Worm (Caenorhabditis elegans) whole organism, L1 larva: ENCODE measurements around the gene H37A05.4.
A peak's percentile ranks its signal among the peaks of the same experiment; 100 is the strongest.

Experiments used
- C04F5.9 ChIP-seq: sonication (generic microtip); optimal IDR thresholded peaks from 2 replicates; lab custom pipeline; 2016; ENCODE audit warnings: missing genetic modification characterization, missing compliant biosample characterization
- C16A3.4 ChIP-seq: fragments of 150-350 bp; optimal IDR thresholded peaks from 2 replicates; lab custom pipeline; 2014; ENCODE audit warnings: missing biosample characterization, missing genetic modification characterization
- C34B4.2 ChIP-seq: sonication (generic microtip); optimal IDR thresholded peaks from 2 replicates; lab custom pipeline; 2017; ENCODE audit warnings: mild to moderate bottlenecking, missing genetic modification characterization, missing compliant biosample characterization
- aha-1 ChIP-seq: fragments of 150-350 bp; optimal IDR thresholded peaks from 2 replicates; lab custom pipeline; 2014; ENCODE audit warnings: missing biosample characterization, missing genetic modification characterization
- aly-2 ChIP-seq: fragments of 150-350 bp; optimal IDR thresholded peaks from 2 replicates; lab custom pipeline; 2014; ENCODE audit warnings: missing biosample characterization, missing genetic modification characterization
- blmp-1 ChIP-seq: fragments of 150-350 bp; optimal IDR thresholded peaks from 2 replicates; lab custom pipeline; 2014; ENCODE audit warnings: missing biosample characterization, missing genetic modification characterization
- ceh-63 ChIP-seq: fragments of 200-800 bp; sonication (Bioruptor generic); optimal IDR thresholded peaks from 2 replicates; lab custom pipeline; 2018; ENCODE audit warnings: mild to moderate bottlenecking, missing genetic modification characterization, missing compliant biosample characterization
- ceh-8 ChIP-seq: fragments of 200-800 bp; sonication (Bioruptor generic); optimal IDR thresholded peaks from 2 replicates; lab custom pipeline; 2018; ENCODE audit warnings: mild to moderate bottlenecking, missing genetic modification characterization, moderate library complexity, missing compliant biosample characterization
- efl-1 ChIP-seq, 4 experiments: fragments of 150-350 bp; optimal IDR thresholded peaks in 3 of 4; peaks in 1 of 4; 1 replicate in 1 of 4; 2 replicates in 3 of 4; lab custom pipeline; 2014; ENCODE audit warnings: missing biosample characterization in 2 of 4, missing genetic modification characterization in 2 of 4, missing genetic modification reagents in 2 of 4
- efl-3 ChIP-seq: fragments of 200-800 bp; sonication (Bioruptor generic); optimal IDR thresholded peaks from 2 replicates; lab custom pipeline; 2018; ENCODE audit warnings: mild to moderate bottlenecking, missing genetic modification characterization, missing compliant biosample characterization
- elt-2 ChIP-seq: sonication (generic microtip); optimal IDR thresholded peaks from 2 replicates; lab custom pipeline; 2016; ENCODE audit warnings: missing genetic modification characterization, mild to moderate bottlenecking, inconsistent platforms, missing compliant biosample characterization, missing genetic modification reagents
- ets-5 ChIP-seq: fragments of 200-800 bp; sonication (Bioruptor generic); IDR thresholded peaks from 2 replicates; pipeline ENCODE4 v1.3.6; 2022; ENCODE audit warnings: missing genetic modification characterization, missing compliant biosample characterization
- fkh-10 ChIP-seq: sonication (generic microtip); optimal IDR thresholded peaks from 2 replicates; lab custom pipeline; 2017; ENCODE audit warnings: missing biosample characterization, missing genetic modification reagents, missing genetic modification characterization
- hlh-4 ChIP-seq: sonication (generic microtip); optimal IDR thresholded peaks from 2 replicates; lab custom pipeline; 2016; ENCODE audit warnings: mild to moderate bottlenecking, missing genetic modification characterization, missing compliant biosample characterization
- irx-1 ChIP-seq: sonication (generic microtip); optimal IDR thresholded peaks from 2 replicates; lab custom pipeline; 2016; ENCODE audit warnings: missing genetic modification characterization, missing compliant biosample characterization
- jun-1 ChIP-seq: fragments of 150-350 bp; optimal IDR thresholded peaks from 2 replicates; lab custom pipeline; 2014; ENCODE audit warnings: missing biosample characterization, missing genetic modification reagents, missing genetic modification characterization
- lin-14 ChIP-seq: fragments of 200-800 bp; sonication (Bioruptor generic); optimal IDR thresholded peaks from 2 replicates; lab custom pipeline; 2018; ENCODE audit warnings: mild to moderate bottlenecking, missing genetic modification characterization, moderate library complexity, missing compliant biosample characterization
- lin-39 ChIP-seq: fragments of 150-350 bp; optimal IDR thresholded peaks from 2 replicates; lab custom pipeline; 2014; ENCODE audit warnings: missing biosample characterization, missing genetic modification reagents, missing genetic modification characterization
- lir-3 ChIP-seq: sonication (generic microtip); optimal IDR thresholded peaks from 2 replicates; lab custom pipeline; 2016; ENCODE audit warnings: mild to moderate bottlenecking, missing genetic modification characterization, moderate library complexity, missing compliant biosample characterization; ENCODE audit not compliant: poor library complexity
- lsy-2 ChIP-seq, 2 experiments: fragments of 150-350 bp; optimal IDR thresholded peaks; 2 replicates each; lab custom pipeline; 2014; ENCODE audit warnings: missing biosample characterization in 2 of 2, missing genetic modification characterization in 2 of 2
- mab-9 ChIP-seq: fragments of 200-800 bp; sonication (Bioruptor generic); IDR thresholded peaks from 2 replicates; pipeline ENCODE4 v1.3.6; 2022; ENCODE audit warnings: missing genetic modification reagents, missing genetic modification characterization, missing compliant biosample characterization
- nhr-20 ChIP-seq: sonication (generic microtip); optimal IDR thresholded peaks from 2 replicates; lab custom pipeline; 2016; ENCODE audit warnings: mild to moderate bottlenecking, missing genetic modification characterization, missing compliant biosample characterization
- nhr-47 ChIP-seq: sonication (generic microtip); optimal IDR thresholded peaks from 2 replicates; lab custom pipeline; 2016; ENCODE audit warnings: mild to moderate bottlenecking, missing genetic modification characterization, moderate library complexity, missing compliant biosample characterization
- nhr-71 ChIP-seq: sonication (generic microtip); optimal IDR thresholded peaks from 2 replicates; lab custom pipeline; 2016; ENCODE audit warnings: mild to moderate bottlenecking, missing genetic modification characterization, moderate library complexity, missing compliant biosample characterization
- nhr-85 ChIP-seq: sonication (generic microtip); peaks from one replicate; lab custom pipeline; 2016; ENCODE audit warnings: missing genetic modification characterization, inconsistent platforms, missing compliant biosample characterization
- pag-3 ChIP-seq: sonication (generic microtip); optimal IDR thresholded peaks from 2 replicates; lab custom pipeline; 2017; ENCODE audit warnings: missing genetic modification characterization, mild to moderate bottlenecking, missing compliant biosample characterization, antibody characterized with exemption, borderline replicate concordance; ENCODE audit not compliant: insufficient read depth
- pax-3 ChIP-seq: fragments of 200-800 bp; sonication (Bioruptor generic); optimal IDR thresholded peaks from 2 replicates; lab custom pipeline; 2018; ENCODE audit warnings: mild to moderate bottlenecking, missing genetic modification characterization, moderate library complexity, missing compliant biosample characterization
- rnt-1 ChIP-seq: sonication (generic microtip); optimal IDR thresholded peaks from 2 replicates; lab custom pipeline; 2016; ENCODE audit warnings: mild to moderate bottlenecking, missing genetic modification characterization, moderate library complexity, missing compliant biosample characterization
- skn-1 ChIP-seq: fragments of 150-350 bp; optimal IDR thresholded peaks from 2 replicates; lab custom pipeline; 2014; ENCODE audit warnings: missing biosample characterization, missing genetic modification characterization
- snpc-4 ChIP-seq: fragments of 150-350 bp; optimal IDR thresholded peaks from 2 replicates; lab custom pipeline; 2014; ENCODE audit warnings: missing biosample characterization, missing genetic modification characterization
- snu-23 ChIP-seq: sonication (generic microtip); optimal IDR thresholded peaks from 2 replicates; lab custom pipeline; 2016; ENCODE audit warnings: missing genetic modification characterization, missing compliant biosample characterization
- sptf-1 ChIP-seq: fragments of 150-350 bp; optimal IDR thresholded peaks from 2 replicates; lab custom pipeline; 2014; ENCODE audit warnings: missing biosample characterization, missing genetic modification characterization
- sup-37 ChIP-seq: fragments of 200-800 bp; sonication (Bioruptor generic); optimal IDR thresholded peaks from 2 replicates; lab custom pipeline; 2018; ENCODE audit warnings: mild to moderate bottlenecking, missing genetic modification characterization, missing compliant biosample characterization
- unc-30 ChIP-seq: sonication (generic microtip); optimal IDR thresholded peaks from 2 replicates; lab custom pipeline; 2017; ENCODE audit warnings: missing biosample characterization, missing genetic modification characterization
- unc-86 ChIP-seq: sonication (generic microtip); optimal IDR thresholded peaks from 2 replicates; lab custom pipeline; 2016; ENCODE audit warnings: missing genetic modification characterization, missing compliant biosample characterization
- zip-4 ChIP-seq: fragments of 200-800 bp; sonication (Bioruptor generic); optimal IDR thresholded peaks from 2 replicates; lab custom pipeline; 2018; ENCODE audit warnings: mild to moderate bottlenecking, missing genetic modification characterization, moderate library complexity, missing compliant biosample characterization
- ztf-4 ChIP-seq: fragments of 150-350 bp; optimal IDR thresholded peaks from 2 replicates; lab custom pipeline; 2014; ENCODE audit warnings: missing biosample characterization, missing genetic modification characterization

The H37A05.4 gene

DNA sequence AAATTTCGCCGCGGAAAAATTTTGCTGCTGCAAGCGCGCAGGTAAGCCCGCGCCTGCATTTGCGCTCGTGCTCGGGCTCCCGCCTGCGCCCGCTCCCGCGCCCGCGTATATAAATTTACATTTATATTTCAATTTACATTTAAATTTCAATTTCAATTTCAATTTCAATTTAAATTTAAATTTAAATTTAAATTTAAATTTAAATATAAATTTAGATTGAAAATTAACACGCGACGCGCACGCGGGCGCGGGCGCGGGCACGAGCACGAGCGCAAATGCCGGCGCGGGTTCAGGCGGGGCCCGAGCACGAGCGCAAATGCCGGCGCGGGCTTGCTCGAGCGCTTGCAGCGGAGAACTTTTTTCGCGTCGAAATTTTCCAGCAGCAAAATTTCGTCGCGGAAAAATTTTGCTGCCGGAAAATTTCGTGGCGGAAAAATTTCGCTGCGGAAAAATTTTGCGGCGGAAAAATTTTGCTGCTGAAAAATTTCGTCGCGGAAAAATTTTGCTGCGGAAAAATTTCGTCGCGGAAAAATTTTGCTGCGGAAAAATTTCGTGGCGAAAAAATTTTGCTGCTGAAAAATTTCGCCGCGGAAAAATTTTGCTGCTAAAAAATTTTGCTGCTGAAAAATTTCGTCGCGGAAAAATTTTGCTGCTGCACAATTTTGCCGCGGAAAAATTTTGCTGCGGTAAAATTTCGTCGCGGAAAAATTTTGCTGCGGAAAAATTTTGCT, 3.6 kb downstream of the H37A05.4 start:
- TF ChIP-seq lin-39 (tag; lab: Kevin White, UChicago) (no peak), fkh-10 (no peak), mab-9 (GFP tag; lab: Robert Waterston, UW) (peak; percentile 72; the same call in 1 of the 2 replicates), sup-37 (no peak), ceh-8 (GFP tag; lab: Kevin White, UChicago) (peak; percentile 98), zip-4 (GFP tag; lab: Kevin White, UChicago) (no peak), C34B4.2 (tag; lab: Kevin White, UChicago) (no peak)

DNA sequence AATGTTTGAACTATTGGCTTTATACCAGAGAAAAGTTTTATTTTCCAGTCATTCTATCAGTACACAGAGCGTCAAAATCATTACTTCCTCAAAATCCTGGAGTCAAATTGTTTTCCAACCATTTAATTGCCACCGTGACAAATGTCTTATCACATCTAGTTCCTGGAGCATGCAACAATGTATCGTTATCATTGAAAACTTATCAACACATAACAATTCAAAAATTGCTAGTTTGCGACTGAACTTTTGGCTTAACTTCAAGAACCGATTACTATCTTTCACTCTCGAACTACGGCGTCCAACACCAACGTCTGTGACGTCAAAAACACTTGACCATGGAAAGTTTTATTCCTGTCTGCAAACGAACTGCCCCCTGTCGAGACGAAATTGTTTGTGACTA, 11.5 kb downstream of the H37A05.4 start:
- TF ChIP-seq unc-86 (tag; lab: Kevin White, UChicago) = no peak
- no peak for TF ChIP-seq ceh-8 (GFP tag; lab: Kevin White, UChicago)
- TF ChIP-seq lir-3 (tag; lab: Kevin White, UChicago) = no peak
- TF ChIP-seq irx-1 = no peak
- no peak for TF ChIP-seq ztf-4 (tag; lab: Kevin White, UChicago)
- no peak for TF ChIP-seq blmp-1 (tag; lab: Kevin White, UChicago)
- no peak for TF ChIP-seq C04F5.9 (tag; lab: Kevin White, UChicago)
- TF ChIP-seq lin-14 = peak; percentile 14
- no peak for TF ChIP-seq C16A3.4 (tag; lab: Kevin White, UChicago)
- TF ChIP-seq aha-1 (tag; lab: Kevin White, UChicago) = no peak
- TF ChIP-seq pax-3 (tag; lab: Kevin White, UChicago) = peak; percentile 30
- no peak for TF ChIP-seq hlh-4 (tag; lab: Kevin White, UChicago)
- no peak for TF ChIP-seq sptf-1
- TF ChIP-seq unc-30 = no peak
- no peak for TF ChIP-seq pag-3 (tag; lab: Kevin White, UChicago)
- no peak for TF ChIP-seq ceh-63
- peak; percentile 3 for TF ChIP-seq jun-1 (tag; lab: Kevin White, UChicago)
- TF ChIP-seq nhr-47 (tag; lab: Kevin White, UChicago) = no peak
- no peak for TF ChIP-seq skn-1 (tag; lab: Kevin White, UChicago)
- TF ChIP-seq nhr-71 = peak; percentile 20
- TF ChIP-seq zip-4 (GFP tag; lab: Kevin White, UChicago) = no peak
- TF ChIP-seq elt-2 = peak; percentile 94
- TF ChIP-seq snu-23 (GFP tag; lab: Kevin White, UChicago) = no peak
- no peak for TF ChIP-seq efl-3 (GFP tag; lab: Kevin White, UChicago)
- TF ChIP-seq efl-1 (optimal IDR thresholded peaks at IDR 0.05; lab: Kevin White, UChicago) = no peak
- no peak for TF ChIP-seq efl-1 (GFP tag; optimal IDR thresholded peaks at IDR 0.05 in 1 of 2; lab: Kevin White, UChicago)

DNA sequence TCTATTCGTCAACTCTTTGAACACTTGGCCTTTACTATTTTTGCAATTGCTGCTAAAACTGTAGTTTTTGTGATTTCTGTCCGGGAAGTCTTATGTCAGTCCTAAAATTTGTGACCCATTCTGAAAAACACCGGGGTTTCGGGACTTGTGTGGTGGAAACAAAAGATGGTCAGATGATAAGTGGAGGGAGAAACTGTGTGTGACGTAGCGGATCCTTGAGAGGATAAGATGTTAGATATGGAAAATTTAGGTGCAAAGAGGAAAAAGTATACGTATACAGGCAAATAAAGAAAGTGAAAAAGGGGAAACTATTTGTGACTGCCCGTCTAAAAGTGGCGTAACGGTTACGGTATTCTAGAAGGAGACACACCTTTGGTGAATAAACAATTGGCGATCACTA, 13.2 kb downstream of the H37A05.4 start:
- TF ChIP-seq nhr-71 (no peak), nhr-20 (tag; lab: Kevin White, UChicago) (peak; percentile 0), rnt-1 (no peak), lsy-2 (tag; optimal IDR thresholded peaks at IDR 0.05; lab: Kevin White, UChicago) (no peak), blmp-1 (tag; lab: Kevin White, UChicago) (peak; percentile 73), snpc-4 (no peak), ets-5 (GFP tag; lab: Robert Waterston, UW) (no peak), nhr-85 (tag; lab: Kevin White, UChicago) (peak; percentile 57), aly-2 (tag; lab: Kevin White, UChicago) (no peak)
